Fruit fly (Drosophila melanogaster) whole organism, embryonic: ENCODE measurements around the gene MtnE.

Experiments used
- Aef1 ChIP-seq: fragments of 200-800 bp; sonication (Bioruptor generic); IDR thresholded peaks from 3 replicates; pipeline ENCODE4 v1.3.6; 2022; ENCODE audit warnings: missing biosample characterization, missing genetic modification characterization
- Atf-2 ChIP-seq: fragments of 200-800 bp; sonication (Bioruptor generic); optimal IDR thresholded peaks from 2 replicates; lab custom pipeline; 2016; ENCODE audit warnings: missing biosample characterization, missing genetic modification characterization
- B-H2 ChIP-seq: fragments of 200-800 bp; sonication (Bioruptor generic); optimal IDR thresholded peaks from 2 replicates; lab custom pipeline; 2018; ENCODE audit warnings: missing biosample characterization, mild to moderate bottlenecking, missing genetic modification characterization
- CG10959 ChIP-seq: fragments of 200-800 bp; sonication (Bioruptor generic); IDR thresholded peaks from 2 replicates; pipeline ENCODE4 v1.3.6; 2022; ENCODE audit warnings: missing biosample characterization, missing genetic modification characterization
- CG10979 ChIP-seq: fragments of 200-800 bp; sonication (Bioruptor generic); optimal IDR thresholded peaks from 2 replicates; lab custom pipeline; 2018; ENCODE audit warnings: missing biosample characterization, mild to moderate bottlenecking, missing genetic modification characterization, moderate library complexity
- CG11085 ChIP-seq: fragments of 200-800 bp; sonication (Bioruptor generic); IDR thresholded peaks from 2 replicates; pipeline ENCODE4 v1.3.6; 2022; ENCODE audit warnings: missing biosample characterization, missing genetic modification characterization
- CG17829 ChIP-seq: fragments of 200-800 bp; optimal IDR thresholded peaks from 2 replicates; lab custom pipeline; 2019; ENCODE audit warnings: missing biosample characterization, mild to moderate bottlenecking, missing genetic modification characterization, moderate library complexity
- CG2129 ChIP-seq: fragments of 200-800 bp; sonication (Bioruptor generic); IDR thresholded peaks from 2 replicates; pipeline ENCODE4 v1.3.6; 2022; ENCODE audit warnings: missing biosample characterization, missing genetic modification characterization; ENCODE audit not compliant: partially characterized antibody
- CG30020 ChIP-seq: fragments of 200-800 bp; optimal IDR thresholded peaks from 2 replicates; lab custom pipeline; 2019; ENCODE audit warnings: missing biosample characterization, mild to moderate bottlenecking, missing genetic modification characterization, moderate library complexity
- CG31365 ChIP-seq: fragments of 200-800 bp; sonication (Bioruptor generic); optimal IDR thresholded peaks from 2 replicates; lab custom pipeline; 2018; ENCODE audit warnings: missing biosample characterization, mild to moderate bottlenecking, missing genetic modification characterization
- CG32772 ChIP-seq: fragments of 200-800 bp; sonication (Bioruptor generic); IDR thresholded peaks from 2 replicates; pipeline ENCODE4 v1.3.6; 2022; ENCODE audit warnings: missing biosample characterization, missing genetic modification characterization
- CG6683 ChIP-seq: fragments of 200-800 bp; sonication (Bioruptor generic); optimal IDR thresholded peaks from 2 replicates; lab custom pipeline; 2017; ENCODE audit warnings: missing biosample characterization, mild to moderate bottlenecking, missing genetic modification characterization, missing genetic modification reagents
- CG9817 ChIP-seq: fragments of 200-800 bp; sonication (Bioruptor generic); optimal IDR thresholded peaks from 2 replicates; lab custom pipeline; 2018; ENCODE audit warnings: missing biosample characterization, mild to moderate bottlenecking, missing genetic modification characterization, moderate library complexity
- Chrac-16 ChIP-seq: fragments of 200-800 bp; sonication (Bioruptor generic); optimal IDR thresholded peaks from 3 replicates; lab custom pipeline; 2016; ENCODE audit warnings: missing biosample characterization, missing genetic modification characterization
- CoRest ChIP-seq: fragments of 200-800 bp; sonication (Bioruptor generic); optimal IDR thresholded peaks from 3 replicates; lab custom pipeline; 2018; ENCODE audit warnings: missing biosample characterization, mild to moderate bottlenecking, missing genetic modification characterization, moderate library complexity
- Elba2 ChIP-seq: fragments of 200-800 bp; sonication (Bioruptor generic); optimal IDR thresholded peaks from 3 replicates; lab custom pipeline; 2016; ENCODE audit warnings: missing biosample characterization, missing genetic modification characterization
- HmgD ChIP-seq: fragments of 200-800 bp; sonication (Bioruptor generic); optimal IDR thresholded peaks from 3 replicates; lab custom pipeline; 2016; ENCODE audit warnings: missing biosample characterization, missing genetic modification characterization
- Lpt ChIP-seq: fragments of >200 bp; optimal IDR thresholded peaks from 2 replicates; lab custom pipeline; 2018; ENCODE audit warnings: missing biosample characterization, missing genetic modification characterization
- Meics ChIP-seq: fragments of 200-800 bp; sonication (Bioruptor generic); optimal IDR thresholded peaks from 2 replicates; lab custom pipeline; 2017; ENCODE audit warnings: missing biosample characterization, mild to moderate bottlenecking, missing genetic modification characterization
- Nf-YA ChIP-seq: fragments of 200-800 bp; sonication (Bioruptor generic); IDR thresholded peaks from 2 replicates; pipeline ENCODE4 v1.3.6; 2022; ENCODE audit warnings: missing biosample characterization, missing genetic modification characterization
- NfI ChIP-seq: fragments of 200-800 bp; sonication (Bioruptor generic); optimal IDR thresholded peaks from 3 replicates; lab custom pipeline; 2018; ENCODE audit warnings: missing biosample characterization, mild to moderate bottlenecking, missing genetic modification characterization, moderate library complexity
- Ptx1 ChIP-seq: fragments of 200-800 bp; sonication (Bioruptor generic); IDR thresholded peaks from 2 replicates; pipeline ENCODE4 v1.3.6; 2022; ENCODE audit warnings: missing biosample characterization, missing genetic modification characterization
- Six4 ChIP-seq: fragments of 200-800 bp; sonication (Bioruptor generic); optimal IDR thresholded peaks from 2 replicates; lab custom pipeline; 2016; ENCODE audit warnings: missing biosample characterization, missing genetic modification characterization
- Ssrp ChIP-seq: fragments of 200-800 bp; sonication (Bioruptor generic); optimal IDR thresholded peaks from 2 replicates; lab custom pipeline; 2018; ENCODE audit warnings: missing biosample characterization, mild to moderate bottlenecking, missing genetic modification characterization, moderate library complexity
- Trl ChIP-seq, 3 experiments: fragments of >200 bp in 2 of 3; fragments of 200-800 bp in 1 of 3; sonication (Bioruptor generic) in 1 of 3; optimal IDR thresholded peaks; 2 replicates in 1 of 3; 3 replicates in 2 of 3; lab custom pipeline; 2016 to 2017; ENCODE audit warnings: missing biosample characterization in 1 of 3, missing genetic modification characterization in 1 of 3
- ac ChIP-seq: fragments of 200-800 bp; sonication (Bioruptor generic); optimal IDR thresholded peaks from 3 replicates; lab custom pipeline; 2017; ENCODE audit warnings: missing biosample characterization, mild to moderate bottlenecking, missing genetic modification characterization
- caup ChIP-seq: fragments of 200-800 bp; sonication (Bioruptor generic); optimal IDR thresholded peaks from 3 replicates; lab custom pipeline; 2017; ENCODE audit warnings: missing biosample characterization, mild to moderate bottlenecking, missing genetic modification characterization, moderate library complexity; ENCODE audit not compliant: severe bottlenecking
- ci ChIP-seq: fragments of 200-800 bp; sonication (Bioruptor generic); IDR thresholded peaks from 3 replicates; pipeline ENCODE4 v1.3.6; 2022; ENCODE audit warnings: missing biosample characterization, missing genetic modification characterization
- crp ChIP-seq, 2 experiments: fragments of 200-800 bp; sonication (Bioruptor generic); optimal IDR thresholded peaks; 2 replicates in 1 of 2; 3 replicates in 1 of 2; lab custom pipeline; 2017; ENCODE audit warnings: missing biosample characterization in 2 of 2, missing genetic modification characterization in 2 of 2, mild to moderate bottlenecking in 1 of 2, moderate library complexity in 1 of 2
- disco-r ChIP-seq: fragments of 200-800 bp; sonication (Bioruptor generic); optimal IDR thresholded peaks from 2 replicates; lab custom pipeline; 2016; ENCODE audit warnings: missing biosample characterization, missing genetic modification characterization
- en ChIP-seq: fragments of 200-800 bp; sonication (Bioruptor generic); optimal IDR thresholded peaks from 2 replicates; lab custom pipeline; 2016; ENCODE audit warnings: missing biosample characterization, missing genetic modification characterization
- esg ChIP-seq: fragments of 200-800 bp; sonication (Bioruptor generic); conservative IDR thresholded peaks from 2 replicates; pipeline ENCODE4 v1.3.6; 2022; ENCODE audit warnings: missing biosample characterization, missing genetic modification characterization
- ewg ChIP-seq: fragments of 200-800 bp; sonication (Bioruptor generic); optimal IDR thresholded peaks from 3 replicates; lab custom pipeline; 2017; ENCODE audit warnings: mild to moderate bottlenecking, missing biosample characterization, missing genetic modification reagents, missing genetic modification characterization
- fd3F ChIP-seq: fragments of 200-800 bp; sonication (Bioruptor generic); optimal IDR thresholded peaks from 2 replicates; lab custom pipeline; 2018; ENCODE audit warnings: missing biosample characterization, mild to moderate bottlenecking, missing genetic modification characterization, moderate library complexity
- ftz-f1 ChIP-seq: fragments of 200-800 bp; sonication (Bioruptor generic); optimal IDR thresholded peaks from 2 replicates; lab custom pipeline; 2016; ENCODE audit warnings: missing biosample characterization, missing genetic modification characterization
- fu2 ChIP-seq: fragments of 200-800 bp; sonication (Bioruptor generic); optimal IDR thresholded peaks from 2 replicates; lab custom pipeline; 2016; ENCODE audit warnings: missing biosample characterization, missing genetic modification characterization
- ham ChIP-seq: fragments of 200-800 bp; sonication (Bioruptor generic); IDR thresholded peaks from 2 replicates; pipeline ENCODE4 v1.3.6; 2022; ENCODE audit warnings: missing biosample characterization, missing genetic modification characterization
- klu ChIP-seq: fragments of 200-800 bp; sonication (Bioruptor generic); IDR thresholded peaks from 2 replicates; pipeline ENCODE4 v1.3.6; 2022; ENCODE audit warnings: missing biosample characterization, missing genetic modification characterization
- kni ChIP-seq: fragments of 200-800 bp; sonication (Bioruptor generic); optimal IDR thresholded peaks from 3 replicates; lab custom pipeline; 2017; ENCODE audit warnings: mild to moderate bottlenecking, missing biosample characterization, missing genetic modification reagents, missing genetic modification characterization
- knrl ChIP-seq: fragments of 200-800 bp; sonication (Bioruptor generic); IDR thresholded peaks from 3 replicates; pipeline ENCODE4 v1.3.6; 2022; ENCODE audit warnings: missing biosample characterization, missing genetic modification characterization; ENCODE audit not compliant: partially characterized antibody
- mld ChIP-seq: fragments of 200-800 bp; sonication (Bioruptor generic); IDR thresholded peaks from 3 replicates; pipeline ENCODE4 v1.3.6; 2022; ENCODE audit warnings: missing biosample characterization, missing genetic modification characterization; ENCODE audit not compliant: partially characterized antibody
- nerfin-2 ChIP-seq: fragments of 200-800 bp; sonication (Bioruptor generic); IDR thresholded peaks from 2 replicates; pipeline ENCODE4 v1.3.6; 2022; ENCODE audit warnings: missing biosample characterization, missing genetic modification characterization; ENCODE audit not compliant: partially characterized antibody
- run ChIP-seq: fragments of 200-800 bp; sonication (Bioruptor generic); optimal IDR thresholded peaks from 3 replicates; lab custom pipeline; 2018; ENCODE audit warnings: missing biosample characterization, mild to moderate bottlenecking, missing genetic modification characterization
- sens-2 ChIP-seq: fragments of 200-800 bp; sonication (Bioruptor generic); IDR thresholded peaks from 2 replicates; pipeline ENCODE4 v1.3.6; 2022; ENCODE audit warnings: missing biosample characterization, missing genetic modification characterization
- sob ChIP-seq: fragments of 200-800 bp; sonication (Bioruptor generic); IDR thresholded peaks from 2 replicates; pipeline ENCODE4 v1.3.6; 2022; ENCODE audit warnings: missing biosample characterization, missing genetic modification characterization
- unc-4 ChIP-seq: fragments of 200-800 bp; sonication (Bioruptor generic); IDR thresholded peaks from 2 replicates; pipeline ENCODE4 v1.3.6; 2022; ENCODE audit warnings: missing biosample characterization, missing genetic modification characterization; ENCODE audit not compliant: partially characterized antibody
- wdn ChIP-seq: fragments of 200-800 bp; sonication (Bioruptor generic); IDR thresholded peaks from 2 replicates; pipeline ENCODE4 v1.3.6; 2022; ENCODE audit warnings: missing biosample characterization, missing genetic modification characterization
- zfh1 ChIP-seq: fragments of 200-800 bp; sonication (Bioruptor generic); IDR thresholded peaks from 3 replicates; pipeline ENCODE4 v1.3.6; 2022; ENCODE audit warnings: missing biosample characterization, missing genetic modification characterization

Gene MtnE

DNA sequence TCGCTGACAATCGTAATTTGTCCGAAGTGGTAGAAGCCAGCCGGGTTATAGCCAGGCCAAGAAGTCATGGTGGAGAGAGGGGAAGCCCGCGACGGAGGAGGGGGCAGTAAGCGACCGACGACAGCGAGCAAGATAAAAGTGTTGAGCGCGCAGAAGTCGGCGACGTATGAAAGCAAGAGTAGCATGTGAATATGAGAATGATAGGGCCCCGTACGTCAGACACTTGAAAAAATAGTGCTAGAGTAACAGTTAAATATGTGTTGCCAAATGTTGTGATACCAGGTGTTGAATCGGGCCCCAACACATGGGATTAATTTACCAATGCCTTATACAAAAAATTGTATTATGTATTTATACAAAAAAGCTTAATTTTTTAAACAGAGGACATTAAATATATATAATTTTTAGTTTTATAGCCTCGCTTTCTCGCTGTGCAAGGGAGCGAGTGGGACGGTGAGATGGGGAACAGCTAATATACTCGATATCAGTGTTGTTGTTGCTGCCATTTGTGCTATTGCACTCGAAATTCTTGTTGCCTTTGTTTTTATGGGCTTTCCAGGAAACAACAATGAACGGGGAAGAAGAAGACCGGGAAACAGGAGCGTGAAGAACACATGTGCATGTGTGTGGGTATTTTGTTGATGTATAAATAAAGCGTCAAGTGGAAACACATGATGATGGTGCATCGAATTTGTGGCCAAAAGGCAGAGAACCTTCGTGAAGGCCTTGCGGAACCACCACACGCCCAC lies 15.5 kb upstream of the MtnE start (continued):
- TF ChIP-seq wdn (GFP tag; lab: Robert Waterston, UW) (no peak), fd3F (GFP tag; lab: Kevin White, UChicago) (peak; percentile 77), ac (GFP tag; lab: Kevin White, UChicago) (peak; percentile 69), CG32772 (GFP tag; lab: Robert Waterston, UW) (peak; percentile 82), sob (GFP tag; lab: Robert Waterston, UW) (peak; percentile 84), Six4 (GFP tag; lab: Kevin White, UChicago) (peak; percentile 73), CG10959 (peak; percentile 82), zfh1 (GFP tag; lab: Robert Waterston, UW) (peak; percentile 89), en (GFP tag; lab: Kevin White, UChicago) (no peak), run (tag; lab: Kevin White, UChicago) (peak; percentile 41), caup (GFP tag; lab: Kevin White, UChicago) (peak; percentile 86), CoRest (tag; lab: Kevin White, UChicago) (peak; percentile 90), CG17829 (tag; lab: Kevin White, UChicago) (peak; percentile 92), ci (GFP tag; lab: Robert Waterston, UW) (peak; percentile 81), CG30020 (tag; lab: Kevin White, UChicago) (peak; percentile 44), CG9817 (peak; percentile 88), Meics (GFP tag; lab: Kevin White, UChicago) (peak; percentile 88), ham (GFP tag; lab: Robert Waterston, UW) (0 out of 2 replicates have a peak, but pooled peaks have one; percentile 8), knrl (GFP tag; lab: Robert Waterston, UW) (0 out of 3 replicates have a peak, but pooled peaks have one; percentile 22), ewg (GFP tag; lab: Kevin White, UChicago) (peak; percentile 68), CG2129 (GFP tag; lab: Robert Waterston, UW) (no peak), esg (GFP tag; lab: Robert Waterston, UW) (peak; percentile 85), Ssrp (tag; lab: Kevin White, UChicago) (peak; percentile 89), Nf-YA (peak; percentile 66), B-H2 (GFP tag; lab: Kevin White, UChicago) (peak; percentile 74), Lpt (GFP tag; lab: Kevin White, UChicago) (no peak), Ptx1 (GFP tag; lab: Robert Waterston, UW) (peak; percentile 91), sens-2 (GFP tag; lab: Robert Waterston, UW) (peak; percentile 69; the same call in 1 of the 2 replicates), nerfin-2 (no peak), fu2 (no peak), crp (GFP tag; optimal IDR thresholded peaks at IDR 0.05; lab: Kevin White, UChicago) (peak in 1 of 2 experiments; percentile 21), CG10979 (tag; lab: Kevin White, UChicago) (peak; percentile 92), CG6683 (GFP tag; lab: Kevin White, UChicago) (peak; percentile 66), CG11085 (peak; percentile 66), Trl (optimal IDR thresholded peaks at IDR 0.05; lab: Kevin White, UChicago) (no peak), Trl (GFP tag; optimal IDR thresholded peaks at IDR 0.05; lab: Kevin White, UChicago) (no peak), Chrac-16 (GFP tag; lab: Kevin White, UChicago) (peak; percentile 70), Aef1 (peak; percentile 84), kni (GFP tag; lab: Kevin White, UChicago) (no peak), NfI (GFP tag; lab: Kevin White, UChicago) (peak; percentile 88), Elba2 (GFP tag; lab: Kevin White, UChicago) (no peak), HmgD (GFP tag; lab: Kevin White, UChicago) (no peak), ftz-f1 (no peak), unc-4 (GFP tag; lab: Robert Waterston, UW) (no peak), klu (GFP tag; lab: Robert Waterston, UW) (peak; percentile 71), CG31365 (tag; lab: Kevin White, UChicago) (peak; percentile 47), mld (GFP tag; lab: Robert Waterston, UW) (no peak), Atf-2 (no peak), disco-r (GFP tag; lab: Kevin White, UChicago) (no peak)
